Fruit fly (Drosophila melanogaster) whole organism, wandering third instar larva: ENCODE results near the gene Sfmbt.

Experiments used
- Rel ChIP-seq, 2 experiments: fragments of 200-800 bp; sonication (Bioruptor generic) in 1 of 2; optimal IDR thresholded peaks; 2 replicates in 1 of 2; 3 replicates in 1 of 2; lab custom pipeline; 2016 to 2019; ENCODE audit warnings: mild to moderate bottlenecking in 2 of 2, missing biosample characterization in 2 of 2, missing genetic modification characterization in 2 of 2, moderate library complexity in 1 of 2
- Sp1 ChIP-seq: fragments of 200-800 bp; sonication (Bioruptor generic); optimal IDR thresholded peaks from 3 replicates; lab custom pipeline; 2019; ENCODE audit warnings: missing biosample characterization, mild to moderate bottlenecking, missing genetic modification characterization, moderate library complexity
- Vsx2 ChIP-seq: fragments of 200-300, 225-300 bp; sonication (Bioruptor generic); optimal IDR thresholded peaks from 2 replicates; lab custom pipeline; 2018; ENCODE audit warnings: missing biosample characterization, missing genetic modification characterization; ENCODE audit not compliant: partially characterized antibody
- h ChIP-seq: fragments of 200-800 bp; sonication (Bioruptor generic); optimal IDR thresholded peaks from 3 replicates; lab custom pipeline; 2016; ENCODE audit warnings: missing biosample characterization, mild to moderate bottlenecking, missing genetic modification characterization
- jim ChIP-seq: fragments of 175-275, 200-325 bp; sonication (Bioruptor generic); optimal IDR thresholded peaks from 2 replicates; lab custom pipeline; 2016; ENCODE audit warnings: missing biosample characterization, mild to moderate bottlenecking, missing genetic modification characterization
- pan ChIP-seq: fragments of >200 bp; optimal IDR thresholded peaks from 2 replicates; lab custom pipeline; 2017
- tai ChIP-seq: sonication (Bioruptor generic); optimal IDR thresholded peaks from 2 replicates; lab custom pipeline; 2016; ENCODE audit warnings: missing biosample characterization, missing genetic modification characterization

DNA sequence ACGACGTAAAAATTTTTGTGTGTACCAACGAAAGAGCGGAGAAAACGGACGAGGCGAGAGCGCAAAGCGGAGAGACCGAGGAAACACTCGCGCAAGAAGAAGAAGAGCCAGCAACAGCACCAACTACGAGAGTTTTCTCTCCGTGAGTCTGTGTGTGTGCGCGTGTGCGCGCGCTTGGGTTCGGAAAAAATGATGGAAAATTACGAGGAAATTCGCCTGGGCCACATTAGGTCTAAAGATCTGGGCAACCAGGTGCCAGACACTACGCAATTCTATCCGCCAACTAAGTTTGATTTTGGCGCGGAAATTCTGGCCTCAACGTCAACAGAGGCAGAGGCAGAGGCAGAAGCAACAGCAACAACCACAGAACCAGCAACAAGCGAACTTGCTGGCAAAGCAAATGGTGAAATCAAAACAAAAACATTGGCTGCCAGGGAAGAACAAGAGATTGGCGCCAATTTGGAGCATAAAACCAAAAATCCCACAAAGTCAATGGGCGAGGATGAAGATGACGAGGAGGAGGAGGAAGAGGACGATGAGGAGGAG, 10.7 kb downstream of the Sfmbt start, which contains the start of gene DnaJ-H:
- TF ChIP-seq Vsx2 (no peak), pan (no peak), Sp1 (GFP tag; lab: Kevin White, UChicago) (no peak), tai (GFP tag; lab: Kevin White, UChicago) (no peak), jim (GFP tag; lab: Kevin White, UChicago) (no peak), Rel (GFP tag; optimal IDR thresholded peaks at IDR 0.05; lab: Kevin White, UChicago) (no peak), Rel (tag; optimal IDR thresholded peaks at IDR 0.05; lab: Kevin White, UChicago) (no peak), h (no peak)
